Fruit fly (Drosophila melanogaster) whole organism: ENCODE results near the gene CG7546.

Experiments
- CG8478 ChIP-seq: fragments of >200 bp; optimal IDR thresholded peaks from 2 replicates; lab custom pipeline; 2018; ENCODE audit warnings: inconsistent platforms
- usp ChIP-seq: fragments of >200 bp; optimal IDR thresholded peaks from 2 replicates; lab custom pipeline; 2017; ENCODE audit warnings: missing biosample characterization, missing genetic modification characterization, mixed read lengths

- no peak for TF ChIP-seq CG8478 (lab: Kevin White, UChicago)
- no peak for TF ChIP-seq usp (GFP tag; lab: Kevin White, UChicago)
Observed at dm6 chr3L:7519219-7519618, 8.4 kb downstream of the CG7546 start.
